Worm (Caenorhabditis elegans): ENCODE results near the gene ric-8.

ce11 chrIV:2663953-2664900 lies 21.5 kb downstream of the ric-8 start, which contains the start of gene Y69A2AR.31:
- TF ChIP-seq dao-5 (tag; optimal IDR thresholded peaks at IDR 0.05) (no peak), him-1 (tag; optimal IDR thresholded peaks at IDR 0.05) (no peak)
